Worm (Caenorhabditis elegans) whole organism, dauer: ENCODE measurements around the gene metl-5.

Experiments used
- unc-62 ChIP-seq: sonication (generic microtip); optimal IDR thresholded peaks from 2 replicates; lab custom pipeline; 2017; ENCODE audit warnings: missing biosample characterization, missing genetic modification reagents, missing genetic modification characterization

metl-5 gene

ce11 chrIII:4806345-4806744, 3.5 kb downstream of the metl-5 start:
- no peak for TF ChIP-seq unc-62 (GFP tag; lab: Kevin White, UChicago)

ce11 chrIII:4808089-4808488, 5.3 kb downstream of the metl-5 start:
- no peak for TF ChIP-seq unc-62 (GFP tag; lab: Kevin White, UChicago)

- TF ChIP-seq unc-62 (GFP tag; lab: Kevin White, UChicago) = no peak
These were observed 6.8 kb downstream of the metl-5 start, which contains the start of gene pal-1 for ce11 chrIII:4809526-4810153. Gene pal-1, minus strand, starts transcription at chrIII:4809576.

ce11 chrIII:4811195-4811594, 8.4 kb downstream of the metl-5 start, which contains the start of gene C38D4.7:
Gene C38D4.7, minus strand, starts transcription at chrIII:4811295.
- no peak for TF ChIP-seq unc-62 (GFP tag; lab: Kevin White, UChicago)

ce11 chrIII:4814730-4815129, 11.9 kb downstream of the metl-5 start, which contains the start of gene arl-6:
Gene arl-6, minus strand, starts transcription at chrIII:4814830.
- no peak for TF ChIP-seq unc-62 (GFP tag; lab: Kevin White, UChicago)

ce11 chrIII:4817240-4817639, 14.4 kb downstream of the metl-5 start, which contains the start of gene F26A1.4:
Gene F26A1.4, plus strand, starts transcription at chrIII:4817540.
- no peak for TF ChIP-seq unc-62 (GFP tag; lab: Kevin White, UChicago)

ce11 chrIII:4819843-4820242, 17.0 kb downstream of the metl-5 start, which contains the start of gene F26A1.7:
Gene F26A1.7, minus strand, starts transcription at chrIII:4819943.
- TF ChIP-seq unc-62 (GFP tag; lab: Kevin White, UChicago) = no peak

ce11 chrIII:4822140-4822539, 19.3 kb downstream of the metl-5 start, which contains the start of gene F26A1.8:
Gene F26A1.8, minus strand, starts transcription at chrIII:4822240.
- no peak for TF ChIP-seq unc-62 (GFP tag; lab: Kevin White, UChicago)

- no peak for TF ChIP-seq unc-62 (GFP tag; lab: Kevin White, UChicago)
These were observed 23.8 kb downstream of the metl-5 start, which contains the start of gene F26A1.3 for ce11 chrIII:4826606-4827005. Gene F26A1.3, plus strand, starts transcription at chrIII:4826906.

ce11 chrIII:4829440-4829839, 26.6 kb downstream of the metl-5 start, which contains the start of gene F26A1.9:
Gene F26A1.9, minus strand, starts transcription at chrIII:4829540.
- no peak for TF ChIP-seq unc-62 (GFP tag; lab: Kevin White, UChicago)

ce11 chrIII:4830207-4830606, 27.4 kb downstream of the metl-5 start, which contains the start of gene nspd-9:
Gene nspd-9, minus strand, starts transcription at chrIII:4830307.
- no peak for TF ChIP-seq unc-62 (GFP tag; lab: Kevin White, UChicago)

- no peak for TF ChIP-seq unc-62 (GFP tag; lab: Kevin White, UChicago)
These were observed 34.6 kb downstream of the metl-5 start, which contains the start of the genes acbp-7 and F26A1.19 for ce11 chrIII:4837429-4837828. Gene acbp-7, plus strand, starts transcription at chrIII:4837729. Gene F26A1.19, plus strand, starts transcription at chrIII:4837731.

- TF ChIP-seq unc-62 (GFP tag; lab: Kevin White, UChicago) = no peak
These were observed 39.4 kb downstream of the metl-5 start, which contains the start of gene clec-156 for ce11 chrIII:4842173-4842572. Gene clec-156, minus strand, starts transcription at chrIII:4842273.

- no peak for TF ChIP-seq unc-62 (GFP tag; lab: Kevin White, UChicago)
These were observed 41.5 kb downstream of the metl-5 start, which contains the start of the genes clec-157 and fkh-5 for ce11 chrIII:4844327-4844726. Gene clec-157, minus strand, starts transcription at chrIII:4844427. Gene fkh-5, plus strand, starts transcription at chrIII:4844662.

- TF ChIP-seq unc-62 (GFP tag; lab: Kevin White, UChicago) = no peak
These were observed 46.9 kb downstream of the metl-5 start, which contains the start of gene nonu-1 for ce11 chrIII:4849739-4850138. Gene nonu-1, minus strand, starts transcription at chrIII:4849907.

- TF ChIP-seq unc-62 (GFP tag; lab: Kevin White, UChicago) = no peak
These were observed 47.3 kb downstream of the metl-5 start, which contains the start of gene F26A1.1 for ce11 chrIII:4850139-4850538. Gene F26A1.1, plus strand, starts transcription at chrIII:4850507.
